Fruit fly (Drosophila melanogaster) whole organism: ENCODE data around the gene CG12171.

Experiments
- CG8478 ChIP-seq: fragments of >200 bp; optimal IDR thresholded peaks from 2 replicates; lab custom pipeline; 2018; ENCODE audit warnings: inconsistent platforms
- Dll ChIP-seq: fragments of >200 bp; optimal IDR thresholded peaks from 2 replicates; lab custom pipeline; 2017
- EcR ChIP-seq, 2 experiments: fragments of >200 bp; optimal IDR thresholded peaks; 2 replicates each; lab custom pipeline; 2017; ENCODE audit warnings: missing biosample characterization in 2 of 2, missing genetic modification characterization in 2 of 2, missing genetic modification reagents in 2 of 2
- pan ChIP-seq: fragments of >200 bp; optimal IDR thresholded peaks from 2 replicates; lab custom pipeline; 2017
- psq ChIP-seq: fragments of >200 bp; optimal IDR thresholded peaks from 2 replicates; lab custom pipeline; 2017
- usp ChIP-seq: fragments of >200 bp; optimal IDR thresholded peaks from 2 replicates; lab custom pipeline; 2017; ENCODE audit warnings: missing biosample characterization, missing genetic modification characterization, mixed read lengths

The CG12171 gene

dm6 chr3R:5653887-5654286 is 20.5 kb downstream of the CG12171 start:
- no peak for TF ChIP-seq CG8478 (lab: Kevin White, UChicago)
- TF ChIP-seq EcR (GFP tag; optimal IDR thresholded peaks at IDR 0.05; lab: Kevin White, UChicago) = no peak
- no peak for TF ChIP-seq usp (GFP tag; lab: Kevin White, UChicago)
- no peak for TF ChIP-seq Dll (lab: Kevin White, UChicago)
- TF ChIP-seq pan = no peak
- no peak for TF ChIP-seq psq (lab: Kevin White, UChicago)

dm6 chr3R:5654692-5655181 is 21.3 kb downstream of the CG12171 start, which contains the start of the genes elm and MED27:
Gene elm (minus strand): TSS chr3R:5654861.
Gene MED27 (plus strand): TSS chr3R:5655139.
- TF ChIP-seq Dll (lab: Kevin White, UChicago) (no peak), psq (lab: Kevin White, UChicago) (no peak), usp (GFP tag; lab: Kevin White, UChicago) (no peak), pan (no peak), EcR (GFP tag; optimal IDR thresholded peaks at IDR 0.05; lab: Kevin White, UChicago) (no peak), CG8478 (lab: Kevin White, UChicago) (no peak)

dm6 chr3R:5658984-5659802 is 25.8 kb downstream of the CG12171 start:
- no peak for TF ChIP-seq pan

dm6 chr3R:5659829-5660197 is 26.4 kb downstream of the CG12171 start, which contains the start of gene CG2182:
Gene CG2182 (minus strand): TSS chr3R:5659912.
- TF ChIP-seq psq (lab: Kevin White, UChicago) (no peak), pan (no peak), Dll (lab: Kevin White, UChicago) (no peak), EcR (GFP tag; optimal IDR thresholded peaks at IDR 0.05; lab: Kevin White, UChicago) (no peak), usp (GFP tag; lab: Kevin White, UChicago) (no peak), CG8478 (lab: Kevin White, UChicago) (no peak)

DNA sequence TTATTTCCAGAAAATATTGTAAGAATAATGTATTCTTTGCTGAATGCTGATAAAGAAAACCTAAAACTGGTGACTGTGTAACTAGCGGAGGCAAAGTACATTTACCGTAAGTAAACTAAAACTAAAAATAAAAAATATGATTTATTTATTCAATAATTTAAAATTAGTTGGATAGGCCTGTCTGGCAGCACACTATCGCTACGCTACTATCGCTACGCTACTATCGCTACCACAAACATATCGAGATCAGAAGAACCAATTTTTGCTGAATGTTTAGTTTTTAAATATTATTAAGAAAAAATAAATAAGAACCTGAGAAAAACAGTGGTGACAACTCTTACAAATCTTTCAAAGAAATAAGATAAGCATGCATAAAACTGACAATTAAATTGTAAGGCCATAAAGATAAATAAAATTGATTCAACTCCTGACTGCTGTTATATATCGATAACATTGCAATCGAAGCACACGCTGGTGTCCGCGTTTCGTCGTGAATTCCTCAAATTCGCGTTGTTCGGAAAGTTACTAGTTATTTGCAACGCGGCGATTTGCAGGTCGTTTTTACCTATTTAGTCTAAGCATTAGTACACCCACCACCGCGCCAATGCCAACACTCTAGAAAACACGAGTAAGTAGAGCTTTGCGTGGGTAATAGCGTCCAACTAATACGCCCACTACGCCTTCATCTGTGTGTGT is 26.9 kb downstream of the CG12171 start, which contains the start of gene Wdr33:
Gene Wdr33 (plus strand): TSS at position 438 of the 696 bp plus-strand sequence.
- TF ChIP-seq EcR (GFP tag; optimal IDR thresholded peaks at IDR 0.05; lab: Kevin White, UChicago) = no peak

- TF ChIP-seq CG8478 (lab: Kevin White, UChicago) (no peak), pan (no peak), psq (lab: Kevin White, UChicago) (no peak), usp (GFP tag; lab: Kevin White, UChicago) (no peak), EcR (GFP tag; optimal IDR thresholded peaks at IDR 0.05; lab: Kevin White, UChicago) (no peak), Dll (lab: Kevin White, UChicago) (no peak)
Observed at dm6 chr3R:5668928-5669739, 35.7 kb downstream of the CG12171 start, which contains the start of the genes Xe7 and Atg17. Gene Xe7 (minus strand): TSS chr3R:5669334. Gene Atg17 (plus strand): TSS chr3R:5669713.

DNA sequence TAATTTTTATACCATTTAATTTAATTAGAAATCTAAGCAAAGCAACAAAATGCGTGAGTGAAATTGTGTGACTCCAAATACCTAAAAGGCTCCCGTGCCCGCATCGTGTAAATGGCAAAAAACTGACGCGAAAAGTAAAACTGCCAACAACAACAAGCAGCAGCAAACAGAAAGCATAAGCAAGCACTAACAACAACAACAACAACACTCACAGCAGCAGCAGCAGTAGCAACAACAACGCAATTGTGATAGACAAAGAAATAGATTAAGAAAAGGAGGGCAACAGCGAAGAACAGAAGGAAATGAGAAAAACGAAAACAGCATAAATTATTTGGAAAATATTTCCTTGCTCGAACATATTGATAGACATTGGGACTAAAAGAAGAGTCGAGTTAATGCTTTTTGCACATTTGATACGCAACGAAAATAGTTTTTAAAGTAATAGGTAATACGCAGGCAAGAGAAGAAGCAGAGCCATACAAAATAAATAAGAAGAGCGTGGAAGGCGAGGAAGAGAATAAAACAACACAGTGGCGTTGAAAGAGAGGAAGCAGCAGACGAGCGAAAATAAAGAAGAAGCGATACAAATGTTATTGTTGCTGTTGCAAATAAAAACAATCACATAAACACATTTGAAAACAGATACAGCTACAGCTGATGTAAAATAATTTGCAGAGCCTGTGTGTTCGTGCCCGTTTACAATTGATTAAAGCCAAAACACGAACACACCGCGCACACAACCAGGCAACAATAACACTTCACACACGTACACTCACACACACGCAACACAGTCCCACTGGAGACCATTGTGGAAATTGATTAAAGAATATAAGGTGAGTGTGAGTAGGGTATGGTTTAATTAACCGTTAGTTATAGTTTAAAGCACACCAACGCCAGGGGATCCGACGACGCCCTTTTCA is 36.6 kb downstream of the CG12171 start:
- no peak for TF ChIP-seq Dll (lab: Kevin White, UChicago)
- no peak for TF ChIP-seq usp (GFP tag; lab: Kevin White, UChicago)
- no peak for TF ChIP-seq EcR (GFP tag; optimal IDR thresholded peaks at IDR 0.05; lab: Kevin White, UChicago)
- no peak for TF ChIP-seq pan

DNA sequence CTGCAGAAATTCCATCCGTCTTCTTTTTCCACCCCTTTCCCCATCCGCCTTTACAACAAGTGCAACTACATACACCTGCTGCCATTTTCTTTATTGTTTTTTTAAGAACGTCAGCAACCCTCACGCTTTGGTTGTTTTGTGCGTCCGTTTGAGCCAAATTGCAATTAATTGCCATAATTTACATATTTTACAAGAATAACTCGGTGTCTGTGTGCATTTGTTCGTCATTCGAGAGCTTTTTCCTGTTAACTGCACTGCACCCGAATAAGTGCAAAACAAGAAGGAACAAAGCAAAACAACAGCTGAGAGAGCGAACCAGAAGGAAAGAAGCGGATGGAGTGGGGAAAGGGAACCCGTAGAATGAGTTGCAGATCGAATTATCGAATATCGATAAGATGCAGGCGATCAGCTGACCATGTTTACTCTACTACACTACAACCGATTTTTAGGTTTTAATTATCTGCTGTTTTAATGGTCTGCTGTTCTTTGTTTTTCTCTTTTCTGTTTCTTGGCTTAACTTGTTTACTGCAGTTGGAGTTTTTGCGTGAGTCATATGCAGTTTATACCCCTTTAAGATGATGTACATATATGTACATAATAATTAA is 37.3 kb downstream of the CG12171 start:
- TF ChIP-seq CG8478 (lab: Kevin White, UChicago) (no peak), Dll (lab: Kevin White, UChicago) (no peak), usp (GFP tag; lab: Kevin White, UChicago) (no peak), pan (no peak), EcR (GFP tag; optimal IDR thresholded peaks at IDR 0.05; lab: Kevin White, UChicago) (no peak), psq (lab: Kevin White, UChicago) (no peak)

DNA sequence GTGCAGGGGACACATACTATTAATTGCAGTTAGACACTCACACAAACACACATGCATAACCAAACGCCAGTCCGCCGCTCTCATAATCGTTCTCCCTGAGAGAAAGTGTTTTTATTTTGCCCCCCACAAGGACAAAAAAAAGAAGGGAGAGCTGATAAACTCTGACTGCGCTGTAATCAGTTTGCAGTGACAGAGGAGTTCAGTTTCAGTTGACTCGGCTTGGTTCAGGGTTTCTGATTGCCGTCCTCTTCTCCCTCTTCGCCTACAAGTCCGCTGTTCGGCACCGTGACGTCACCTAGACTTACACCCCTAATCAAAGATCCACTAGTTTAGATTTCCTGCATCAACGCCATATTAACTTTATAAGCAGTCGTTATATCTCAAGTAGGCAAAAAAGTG is 37.8 kb downstream of the CG12171 start:
- no peak for TF ChIP-seq pan
- TF ChIP-seq EcR (GFP tag; optimal IDR thresholded peaks at IDR 0.05; lab: Kevin White, UChicago) = no peak
- TF ChIP-seq Dll (lab: Kevin White, UChicago) = no peak
- TF ChIP-seq CG8478 (lab: Kevin White, UChicago) = no peak
- TF ChIP-seq psq (lab: Kevin White, UChicago) = no peak
- TF ChIP-seq usp (GFP tag; lab: Kevin White, UChicago) = no peak
